Worm (Caenorhabditis elegans): ENCODE results near the gene str-92.

The str-92 gene

DNA sequence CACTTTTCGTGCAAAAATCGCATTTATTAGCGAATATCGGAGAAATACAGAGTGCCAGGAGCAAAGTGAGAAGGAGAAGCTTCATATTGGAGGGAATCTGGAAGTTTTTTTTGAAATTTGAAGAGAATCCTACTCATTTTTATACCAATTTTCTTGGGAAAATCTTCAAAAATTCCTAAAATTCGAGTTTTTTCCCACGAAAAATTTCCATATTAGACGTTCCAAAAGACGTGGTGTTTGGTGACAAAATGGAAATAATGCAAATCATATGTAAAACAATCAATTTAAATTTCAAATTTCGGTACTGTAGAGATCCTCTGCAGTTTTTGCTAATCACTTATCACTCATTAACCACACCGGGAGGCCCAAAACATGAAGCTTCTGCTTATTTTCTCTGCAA lies 8.4 kb upstream of the str-92 start, which contains the start of the genes F59A1.16 and F59A1.6:
Gene F59A1.16, minus strand, starts transcription at position 101 of the 400 bp plus-strand sequence.
Gene F59A1.6, plus strand, starts transcription at position 285 of the 400 bp plus-strand sequence.
- no peak for TF ChIP-seq zag-1 (tag; optimal IDR thresholded peaks at IDR 0.05)
- TF ChIP-seq nhr-10 (tag; optimal IDR thresholded peaks at IDR 0.05) = no peak

ce11 chrV:17683763-17684162 lies 7.3 kb upstream of the str-92 start, which contains the start of gene F59A1.15:
Gene F59A1.15 (minus strand): TSS chrV:17683863.
- TF ChIP-seq gmeb-1 (tag; optimal IDR thresholded peaks at IDR 0.05) (no peak), fos-1 (tag; optimal IDR thresholded peaks at IDR 0.05) (no peak), crh-2 (tag; optimal IDR thresholded peaks at IDR 0.05) (no peak), lin-13 (GFP tag; optimal IDR thresholded peaks at IDR 0.05) (no peak), skn-1 (tag; optimal IDR thresholded peaks at IDR 0.05) (no peak), snpc-4 (tag; optimal IDR thresholded peaks at IDR 0.05) (no peak), nhr-10 (tag; optimal IDR thresholded peaks at IDR 0.05) (no peak), nhr-25 (tag; optimal IDR thresholded peaks at IDR 0.05) (no peak), lsy-2 (tag; optimal IDR thresholded peaks at IDR 0.05) (no peak), ama-1 (optimal IDR thresholded peaks at IDR 0.05) (no peak), ztf-4 (tag; optimal IDR thresholded peaks at IDR 0.05) (no peak), ztf-11 (tag; optimal IDR thresholded peaks at IDR 0.05) (no peak), sma-9 (GFP tag; optimal IDR thresholded peaks at IDR 0.05) (no peak), sma-9 (tag; optimal IDR thresholded peaks at IDR 0.05) (no peak), sma-3 (GFP tag; optimal IDR thresholded peaks at IDR 0.05) (no peak), ceh-16 (tag; optimal IDR thresholded peaks at IDR 0.05) (no peak), ZK546.5 (tag; optimal IDR thresholded peaks at IDR 0.05) (no peak)

DNA sequence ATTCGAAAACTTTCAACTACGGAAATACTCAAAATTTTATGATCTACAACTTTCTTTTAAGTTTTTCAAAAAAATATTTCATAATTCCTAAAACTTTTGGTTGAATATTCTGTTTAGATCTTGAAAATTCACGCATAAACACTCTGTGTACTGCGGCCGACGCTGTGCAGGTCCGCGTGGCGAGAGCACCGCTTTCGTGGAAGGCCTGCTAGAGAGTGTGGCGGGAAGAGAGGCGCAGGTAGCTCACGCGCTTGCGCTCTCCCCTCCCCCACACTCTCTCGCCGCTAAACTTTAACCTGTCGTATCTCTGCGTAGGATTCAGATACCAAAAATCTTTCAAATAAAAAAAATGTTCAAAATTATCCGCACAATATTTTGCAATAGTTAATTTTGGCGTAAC lies 6.8 kb upstream of the str-92 start:
- TF ChIP-seq peb-1 (tag; optimal IDR thresholded peaks at IDR 0.05) = no peak
- TF ChIP-seq ztf-1 (GFP tag; conservative IDR thresholded peaks at IDR 0.05) = no peak

DNA sequence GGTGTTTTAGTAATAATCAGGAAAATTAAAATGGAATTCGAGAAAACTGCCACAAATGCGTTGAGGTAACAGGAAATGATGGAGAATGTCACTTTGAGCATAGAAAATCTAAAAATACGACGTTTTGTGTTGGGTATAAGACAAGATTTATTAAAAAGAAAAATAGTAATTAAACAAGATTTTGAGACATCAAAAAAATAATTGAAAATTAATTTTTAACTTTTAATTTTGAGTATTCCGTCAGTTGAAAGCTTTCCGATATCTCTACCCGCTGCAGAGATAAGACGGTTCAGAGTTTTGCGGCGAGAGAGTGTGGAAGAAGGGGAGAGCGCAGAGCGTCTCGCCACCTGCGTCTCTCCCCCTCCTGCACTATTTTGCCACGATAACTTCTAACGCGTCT lies 3.1 kb downstream of the str-92 start, which contains the start of gene str-93:
Gene str-93, minus strand, starts transcription at position 101 of the 400 bp plus-strand sequence.
- TF ChIP-seq ceh-16 (tag; optimal IDR thresholded peaks at IDR 0.05) = no peak
- no peak for TF ChIP-seq nhr-10 (tag; optimal IDR thresholded peaks at IDR 0.05)
- TF ChIP-seq nhr-237 (tag; optimal IDR thresholded peaks at IDR 0.05) = no peak
- TF ChIP-seq mab-5 (tag; optimal IDR thresholded peaks at IDR 0.05) = no peak
- no peak for TF ChIP-seq lsy-2 (tag; optimal IDR thresholded peaks at IDR 0.05)
- no peak for TF ChIP-seq nhr-77 (tag; optimal IDR thresholded peaks at IDR 0.05)
- no peak for TF ChIP-seq ztf-11 (tag; optimal IDR thresholded peaks at IDR 0.05)
- no peak for TF ChIP-seq crh-2 (tag; optimal IDR thresholded peaks at IDR 0.05)
- TF ChIP-seq F13H6.1 (tag; optimal IDR thresholded peaks at IDR 0.05) = no peak
- no peak for TF ChIP-seq dmd-4 (tag; optimal IDR thresholded peaks at IDR 0.05)

ce11 chrV:17668531-17668930 lies 7.9 kb downstream of the str-92 start, which contains the start of gene str-89:
Gene str-89 (plus strand): TSS chrV:17668831.
- TF ChIP-seq mab-5 (tag; optimal IDR thresholded peaks at IDR 0.05) = no peak
- no peak for TF ChIP-seq dmd-4 (tag; optimal IDR thresholded peaks at IDR 0.05)
- TF ChIP-seq nhr-6 (tag; optimal IDR thresholded peaks at IDR 0.05) = no peak
- no peak for TF ChIP-seq nhr-23 (tag; optimal IDR thresholded peaks at IDR 0.05)
- TF ChIP-seq ZK546.5 (tag; optimal IDR thresholded peaks at IDR 0.05) = no peak
- no peak for TF ChIP-seq nhr-25 (tag; optimal IDR thresholded peaks at IDR 0.05)
- TF ChIP-seq C34F6.9 (tag; optimal IDR thresholded peaks at IDR 0.05) = no peak
- no peak for TF ChIP-seq unc-62 (GFP tag; optimal IDR thresholded peaks at IDR 0.05)
- TF ChIP-seq nhr-10 (tag; optimal IDR thresholded peaks at IDR 0.05) = no peak
- no peak for TF ChIP-seq nhr-12 (tag; optimal IDR thresholded peaks at IDR 0.05)
- TF ChIP-seq unc-55 (GFP tag; optimal IDR thresholded peaks at IDR 0.05) = no peak
- no peak for TF ChIP-seq mbf-1 (tag; optimal IDR thresholded peaks at IDR 0.05)

- no peak for TF ChIP-seq mdl-1 (tag; optimal IDR thresholded peaks at IDR 0.05)
- no peak for TF ChIP-seq ama-1 (optimal IDR thresholded peaks at IDR 0.05)
- TF ChIP-seq gmeb-1 (tag; optimal IDR thresholded peaks at IDR 0.05) = no peak
- no peak for TF ChIP-seq elt-3 (tag; optimal IDR thresholded peaks at IDR 0.05)
- no peak for TF ChIP-seq nhr-6 (tag; optimal IDR thresholded peaks at IDR 0.05)
Observed at ce11 chrV:17667676-17668075, 8.8 kb downstream of the str-92 start, which contains the start of gene F59A1.12. Gene F59A1.12 (minus strand): TSS chrV:17667776.
